Worm (Caenorhabditis elegans): Measurements from ENCODE around the gene plk-1.
A peak's percentile ranks its signal among the peaks of the same experiment; 100 is the strongest.

plk-1 gene

ce11 chrIII:8132496-8132895 lies 31.3 kb downstream of the plk-1 start:
- TF ChIP-seq elt-1 (tag; optimal IDR thresholded peaks at IDR 0.05) (no peak), nhr-129 (tag; optimal IDR thresholded peaks at IDR 0.05) (peak; percentile 9), peb-1 (tag; optimal IDR thresholded peaks at IDR 0.05) (peak; percentile 10)

ce11 chrIII:8133346-8133745 lies 32.2 kb downstream of the plk-1 start, which contains the start of gene C14B9.2:
TSS of gene C14B9.2 (plus strand) at chrIII:8133665.
- TF ChIP-seq skn-1 (tag; optimal IDR thresholded peaks at IDR 0.05) (no peak), fos-1 (tag; optimal IDR thresholded peaks at IDR 0.05) (peak; percentile 6), lin-13 (GFP tag; optimal IDR thresholded peaks at IDR 0.05) (no peak), crh-2 (tag; optimal IDR thresholded peaks at IDR 0.05) (peak; percentile 36), peb-1 (tag; optimal IDR thresholded peaks at IDR 0.05) (no peak)

ce11 chrIII:8136517-8137099 lies 35.5 kb downstream of the plk-1 start:
- TF ChIP-seq sma-9 (GFP tag; optimal IDR thresholded peaks at IDR 0.05) (peak; percentile 1), sma-9 (tag; optimal IDR thresholded peaks at IDR 0.05) (no peak), skn-1 (tag; optimal IDR thresholded peaks at IDR 0.05) (no peak), alr-1 (tag; optimal IDR thresholded peaks at IDR 0.05) (no peak), lin-11 (tag; optimal IDR thresholded peaks at IDR 0.05) (no peak), C34F6.9 (tag; optimal IDR thresholded peaks at IDR 0.05) (no peak), ceh-82 (tag; optimal IDR thresholded peaks at IDR 0.05) (no peak), nhr-77 (tag; optimal IDR thresholded peaks at IDR 0.05) (peak; percentile 14), F13H6.1 (tag; optimal IDR thresholded peaks at IDR 0.05) (peak; percentile 47), snpc-4 (tag; optimal IDR thresholded peaks at IDR 0.05) (no peak), fos-1 (tag; optimal IDR thresholded peaks at IDR 0.05) (no peak), crh-2 (tag; optimal IDR thresholded peaks at IDR 0.05) (peak; percentile 22), lin-13 (GFP tag; optimal IDR thresholded peaks at IDR 0.05) (no peak), ztf-4 (tag; optimal IDR thresholded peaks at IDR 0.05) (no peak), nhr-129 (tag; optimal IDR thresholded peaks at IDR 0.05) (peak; percentile 50)

- TF ChIP-seq nhr-77 (tag; optimal IDR thresholded peaks at IDR 0.05) (no peak), blmp-1 (tag; optimal IDR thresholded peaks at IDR 0.05; ENCODE audit: insufficient read depth) (no peak), nhr-6 (tag; optimal IDR thresholded peaks at IDR 0.05) (no peak), nhr-237 (tag; optimal IDR thresholded peaks at IDR 0.05) (no peak), crh-2 (tag; optimal IDR thresholded peaks at IDR 0.05) (no peak), unc-62 (GFP tag; optimal IDR thresholded peaks at IDR 0.05) (no peak), elt-1 (tag; optimal IDR thresholded peaks at IDR 0.05) (no peak), F13H6.1 (tag; optimal IDR thresholded peaks at IDR 0.05) (no peak), nhr-23 (tag; optimal IDR thresholded peaks at IDR 0.05) (no peak), nhr-129 (tag; optimal IDR thresholded peaks at IDR 0.05) (no peak), mdl-1 (tag; optimal IDR thresholded peaks at IDR 0.05) (no peak), ztf-4 (tag; optimal IDR thresholded peaks at IDR 0.05) (no peak), mbf-1 (tag; optimal IDR thresholded peaks at IDR 0.05) (no peak), alr-1 (tag; optimal IDR thresholded peaks at IDR 0.05) (no peak)
These were observed 36.6 kb downstream of the plk-1 start, which contains the start of gene hsp-12.2 for ce11 chrIII:8137777-8138176. TSS of gene hsp-12.2 (plus strand) at chrIII:8138077.

- TF ChIP-seq elt-1 (tag; optimal IDR thresholded peaks at IDR 0.05) (no peak), aly-2 (tag; optimal IDR thresholded peaks at IDR 0.05) (no peak), C34F6.9 (tag; optimal IDR thresholded peaks at IDR 0.05) (no peak), lin-11 (tag; optimal IDR thresholded peaks at IDR 0.05) (no peak), nhr-129 (tag; optimal IDR thresholded peaks at IDR 0.05) (no peak), blmp-1 (tag; optimal IDR thresholded peaks at IDR 0.05; ENCODE audit: insufficient read depth) (no peak), peb-1 (tag; optimal IDR thresholded peaks at IDR 0.05) (no peak), unc-55 (GFP tag; optimal IDR thresholded peaks at IDR 0.05) (no peak), nhr-12 (tag; optimal IDR thresholded peaks at IDR 0.05) (no peak), lin-13 (GFP tag; optimal IDR thresholded peaks at IDR 0.05) (no peak), sem-4 (tag; optimal IDR thresholded peaks at IDR 0.05) (no peak), F13H6.1 (tag; optimal IDR thresholded peaks at IDR 0.05) (no peak), skn-1 (tag; optimal IDR thresholded peaks at IDR 0.05) (no peak), nhr-11 (tag; optimal IDR thresholded peaks at IDR 0.05) (no peak), crh-2 (tag; optimal IDR thresholded peaks at IDR 0.05) (no peak), fos-1 (tag; optimal IDR thresholded peaks at IDR 0.05) (no peak), mdl-1 (tag; optimal IDR thresholded peaks at IDR 0.05) (no peak), unc-39 (tag; optimal IDR thresholded peaks at IDR 0.05) (no peak), nhr-25 (tag; optimal IDR thresholded peaks at IDR 0.05) (no peak)
These were observed 41.1 kb downstream of the plk-1 start for ce11 chrIII:8142217-8142616.

Data from whole organism, L2 larva.